Worm (Caenorhabditis elegans): ENCODE results near the gene T05C12.4.

T05C12.4 gene

ce11 chrII:8152711-8153325, 27.4 kb downstream of the T05C12.4 start:
- no peak for TF ChIP-seq nhr-6 (tag; optimal IDR thresholded peaks at IDR 0.05)
- no peak for TF ChIP-seq sma-3 (GFP tag; optimal IDR thresholded peaks at IDR 0.05)
- no peak for TF ChIP-seq unc-62 (GFP tag; optimal IDR thresholded peaks at IDR 0.05)
- TF ChIP-seq egl-27 (tag; optimal IDR thresholded peaks at IDR 0.05), result no peak
- no peak for TF ChIP-seq ztf-4 (tag; optimal IDR thresholded peaks at IDR 0.05)
- no peak for TF ChIP-seq blmp-1 (tag; optimal IDR thresholded peaks at IDR 0.05; ENCODE audit: insufficient read depth)
- no peak for TF ChIP-seq nhr-23 (tag; optimal IDR thresholded peaks at IDR 0.05)
- no peak for TF ChIP-seq lin-11 (tag; optimal IDR thresholded peaks at IDR 0.05)
- no peak for TF ChIP-seq F13H6.1 (tag; optimal IDR thresholded peaks at IDR 0.05)

ce11 chrII:8149930-8150329, 30.3 kb downstream of the T05C12.4 start, which contains the start of gene F10B5.3:
F10B5.3 (minus strand) TSS chrII:8150030.
- TF ChIP-seq snpc-4 (tag; optimal IDR thresholded peaks at IDR 0.05) (no peak), aly-2 (tag; optimal IDR thresholded peaks at IDR 0.05) (no peak), lin-39 (tag; optimal IDR thresholded peaks at IDR 0.05) (no peak), ztf-4 (tag; optimal IDR thresholded peaks at IDR 0.05) (no peak), mdl-1 (tag; optimal IDR thresholded peaks at IDR 0.05) (no peak), sma-3 (GFP tag; optimal IDR thresholded peaks at IDR 0.05) (no peak), ama-1 (optimal IDR thresholded peaks at IDR 0.05) (no peak), R02D3.7 (tag; optimal IDR thresholded peaks at IDR 0.05) (no peak), alr-1 (tag; optimal IDR thresholded peaks at IDR 0.05) (no peak), ceh-82 (tag; optimal IDR thresholded peaks at IDR 0.05) (no peak), Y55F3AM.14 (GFP tag; optimal IDR thresholded peaks at IDR 0.05) (no peak), sma-9 (GFP tag; optimal IDR thresholded peaks at IDR 0.05) (no peak), sma-9 (tag; optimal IDR thresholded peaks at IDR 0.05) (no peak), dmd-4 (tag; optimal IDR thresholded peaks at IDR 0.05) (no peak), mab-5 (tag; optimal IDR thresholded peaks at IDR 0.05) (no peak), nhr-23 (tag; optimal IDR thresholded peaks at IDR 0.05) (no peak), C34F6.9 (tag; optimal IDR thresholded peaks at IDR 0.05) (no peak)

DNA sequence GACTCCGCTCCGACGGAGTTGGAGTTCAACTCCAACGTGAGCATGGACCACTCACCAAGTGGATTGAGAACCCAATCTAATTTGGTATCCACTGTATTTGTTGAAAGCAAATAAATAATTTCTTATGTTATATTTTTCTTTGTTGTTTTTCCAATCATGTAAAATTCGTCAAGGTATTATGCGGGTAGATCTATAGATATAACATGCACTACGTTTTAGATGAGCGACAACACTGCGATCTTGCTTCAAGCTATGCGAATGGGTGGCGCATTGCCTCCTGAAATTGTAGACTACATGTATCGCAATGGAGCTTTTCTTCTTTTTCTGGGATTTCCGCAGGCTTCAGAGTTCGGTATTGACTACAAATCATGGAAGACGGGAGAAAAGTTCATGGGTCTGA, 35.6 kb downstream of the T05C12.4 start, which contains the start of gene F10B5.2:
Gene F10B5.2, plus strand, starts transcription at position 220 of the 400 bp plus-strand sequence.
- TF ChIP-seq lin-13 (GFP tag; optimal IDR thresholded peaks at IDR 0.05) (no peak), ztf-1 (GFP tag; conservative IDR thresholded peaks at IDR 0.05) (no peak), gmeb-1 (tag; optimal IDR thresholded peaks at IDR 0.05) (no peak), blmp-1 (tag; optimal IDR thresholded peaks at IDR 0.05; ENCODE audit: insufficient read depth) (no peak), F13H6.1 (tag; optimal IDR thresholded peaks at IDR 0.05) (no peak), lin-11 (tag; optimal IDR thresholded peaks at IDR 0.05) (no peak), Y55F3AM.14 (GFP tag; optimal IDR thresholded peaks at IDR 0.05) (no peak), ztf-11 (tag; optimal IDR thresholded peaks at IDR 0.05) (no peak), nhr-21 (tag; optimal IDR thresholded peaks at IDR 0.05) (no peak), nhr-12 (tag; optimal IDR thresholded peaks at IDR 0.05) (no peak)

ce11 chrII:8143278-8143931, 36.8 kb downstream of the T05C12.4 start, which contains the start of the genes ints-11 and rpl-10:
ints-11 (minus strand) TSS chrII:8143478.
rpl-10 (plus strand) TSS chrII:8143881.
- no peak for TF ChIP-seq nhr-25 (tag; optimal IDR thresholded peaks at IDR 0.05)
- no peak for TF ChIP-seq sma-9 (GFP tag; optimal IDR thresholded peaks at IDR 0.05)
- TF ChIP-seq sma-9 (tag; optimal IDR thresholded peaks at IDR 0.05), result no peak
- TF ChIP-seq R02D3.7 (tag; optimal IDR thresholded peaks at IDR 0.05), result no peak
- TF ChIP-seq lin-13 (GFP tag; optimal IDR thresholded peaks at IDR 0.05), result peak; percentile 22
- no peak for TF ChIP-seq egl-27 (tag; optimal IDR thresholded peaks at IDR 0.05)
- TF ChIP-seq blmp-1 (tag; optimal IDR thresholded peaks at IDR 0.05; ENCODE audit: insufficient read depth), result no peak
- no peak for TF ChIP-seq alr-1 (tag; optimal IDR thresholded peaks at IDR 0.05)
- no peak for TF ChIP-seq nhr-10 (tag; optimal IDR thresholded peaks at IDR 0.05)
- no peak for TF ChIP-seq Y55F3AM.14 (GFP tag; optimal IDR thresholded peaks at IDR 0.05)
- TF ChIP-seq elt-1 (tag; optimal IDR thresholded peaks at IDR 0.05), result no peak
- TF ChIP-seq ztf-11 (tag; optimal IDR thresholded peaks at IDR 0.05), result no peak
- TF ChIP-seq sem-4 (tag; optimal IDR thresholded peaks at IDR 0.05), result no peak
- TF ChIP-seq nhr-77 (tag; optimal IDR thresholded peaks at IDR 0.05), result no peak
- TF ChIP-seq ztf-4 (tag; optimal IDR thresholded peaks at IDR 0.05), result no peak
- TF ChIP-seq nhr-12 (tag; optimal IDR thresholded peaks at IDR 0.05), result no peak
- TF ChIP-seq lin-11 (tag; optimal IDR thresholded peaks at IDR 0.05), result no peak
- TF ChIP-seq peb-1 (tag; optimal IDR thresholded peaks at IDR 0.05), result no peak
- TF ChIP-seq fos-1 (tag; optimal IDR thresholded peaks at IDR 0.05), result peak; percentile 42
- TF ChIP-seq nhr-21 (tag; optimal IDR thresholded peaks at IDR 0.05), result no peak
- TF ChIP-seq aly-2 (tag; optimal IDR thresholded peaks at IDR 0.05), result no peak
- peak; percentile 65 to 97 for TF ChIP-seq lsy-2 (tag; optimal IDR thresholded peaks at IDR 0.05)
- TF ChIP-seq elt-3 (tag; optimal IDR thresholded peaks at IDR 0.05), result no peak
- TF ChIP-seq sma-3 (GFP tag; optimal IDR thresholded peaks at IDR 0.05), result peak; percentile 43
- TF ChIP-seq nhr-129 (tag; optimal IDR thresholded peaks at IDR 0.05), result peak; percentile 69
- TF ChIP-seq lin-39 (tag; optimal IDR thresholded peaks at IDR 0.05), result no peak
- TF ChIP-seq crh-2 (tag; optimal IDR thresholded peaks at IDR 0.05), result peak; percentile 58
- no peak for TF ChIP-seq nhr-23 (tag; optimal IDR thresholded peaks at IDR 0.05)
- TF ChIP-seq mdl-1 (tag; optimal IDR thresholded peaks at IDR 0.05), result no peak
- no peak for TF ChIP-seq zag-1 (tag; optimal IDR thresholded peaks at IDR 0.05)
- no peak for TF ChIP-seq dmd-4 (tag; optimal IDR thresholded peaks at IDR 0.05)
- TF ChIP-seq ceh-16 (tag; optimal IDR thresholded peaks at IDR 0.05), result no peak
- TF ChIP-seq ztf-1 (GFP tag; conservative IDR thresholded peaks at IDR 0.05), result no peak
- no peak for TF ChIP-seq mbf-1 (tag; optimal IDR thresholded peaks at IDR 0.05)
- TF ChIP-seq ZK546.5 (tag; optimal IDR thresholded peaks at IDR 0.05), result no peak
